Fruit fly (Drosophila melanogaster) whole organism, adult: ENCODE data around the gene CG31313.

Source experiments
- CG11617 ChIP-seq: fragments of 200-800 bp; sonication (Bioruptor generic); optimal IDR thresholded peaks from 2 replicates; lab custom pipeline; 2017; ENCODE audit warnings: mild to moderate bottlenecking, missing biosample characterization, missing genetic modification reagents, missing genetic modification characterization
- CG14711 ChIP-seq: fragments of 200-800 bp; sonication (Bioruptor generic); optimal IDR thresholded peaks from 2 replicates; lab custom pipeline; 2018; ENCODE audit warnings: missing biosample characterization, mild to moderate bottlenecking, missing genetic modification characterization, moderate library complexity
- CG1620 ChIP-seq: fragments of 200-800 bp; sonication (Bioruptor generic); optimal IDR thresholded peaks from 2 replicates; lab custom pipeline; 2016; ENCODE audit warnings: missing biosample characterization, missing genetic modification characterization
- CG33017 ChIP-seq: fragments of 200-800 bp; sonication (Bioruptor generic); optimal IDR thresholded peaks from 2 replicates; lab custom pipeline; 2018; ENCODE audit warnings: missing biosample characterization, mild to moderate bottlenecking, missing genetic modification characterization, moderate library complexity
- CG5204 ChIP-seq: fragments of 200-800 bp; sonication (Bioruptor generic); optimal IDR thresholded peaks from 2 replicates; lab custom pipeline; 2016; ENCODE audit warnings: missing biosample characterization, missing genetic modification characterization
- CG7045 ChIP-seq: fragments of 200-800 bp; sonication (Bioruptor generic); optimal IDR thresholded peaks from 2 replicates; lab custom pipeline; 2017; ENCODE audit warnings: missing biosample characterization, mild to moderate bottlenecking, missing genetic modification characterization
- CG7101 ChIP-seq: fragments of 200-800 bp; sonication (Bioruptor generic); optimal IDR thresholded peaks from 2 replicates; lab custom pipeline; 2018; ENCODE audit warnings: missing biosample characterization, mild to moderate bottlenecking, missing genetic modification characterization, moderate library complexity
- Clk ChIP-seq: fragments of 200-800 bp; sonication (Bioruptor generic); optimal IDR thresholded peaks from 2 replicates; lab custom pipeline; 2017; ENCODE audit warnings: missing biosample characterization, missing genetic modification characterization
- Crg-1 ChIP-seq: fragments of 200-800 bp; sonication (Bioruptor generic); optimal IDR thresholded peaks from 2 replicates; lab custom pipeline; 2016; ENCODE audit warnings: missing biosample characterization, missing genetic modification characterization
- Mnt ChIP-seq: fragments of 200-800 bp; sonication (Bioruptor generic); optimal IDR thresholded peaks from 2 replicates; lab custom pipeline; 2016; ENCODE audit warnings: missing biosample characterization, mild to moderate bottlenecking, missing genetic modification characterization
- bab1 ChIP-seq: fragments of 200-800 bp; sonication (Bioruptor generic); optimal IDR thresholded peaks from 3 replicates; lab custom pipeline; 2019; ENCODE audit warnings: missing biosample characterization, mild to moderate bottlenecking, missing genetic modification characterization, moderate library complexity
- cnc ChIP-seq, 2 experiments: fragments of >200 bp; optimal IDR thresholded peaks; 2 replicates each; lab custom pipeline; 2017
- ovo ChIP-seq: fragments of 200-800 bp; sonication (Bioruptor generic); optimal IDR thresholded peaks from 2 replicates; lab custom pipeline; 2016; ENCODE audit warnings: missing biosample characterization, missing genetic modification characterization
- toe ChIP-seq: fragments of 200-800 bp; sonication (Bioruptor generic); optimal IDR thresholded peaks from 2 replicates; lab custom pipeline; 2016; ENCODE audit warnings: missing biosample characterization, missing genetic modification characterization

dm6 chr3R:14557480-14558354, 9.5 kb downstream of the CG31313 start, which contains the start of gene Pde6:
- TF ChIP-seq bab1 (no peak), CG14711 (no peak), Clk (no peak), cnc (optimal IDR thresholded peaks at IDR 0.05; lab: Kevin White, UChicago) (no peak), CG11617 (GFP tag; lab: Kevin White, UChicago) (peak; percentile 63), CG5204 (GFP tag; lab: Kevin White, UChicago) (no peak), CG7101 (tag; lab: Kevin White, UChicago) (no peak), CG7045 (peak; percentile 43), CG33017 (tag; lab: Kevin White, UChicago) (peak; percentile 61), Crg-1 (GFP tag; lab: Kevin White, UChicago) (peak; percentile 33), ovo (GFP tag; lab: Kevin White, UChicago) (peak; percentile 17), Mnt (GFP tag; lab: Kevin White, UChicago) (peak; percentile 38), CG1620 (GFP tag; lab: Kevin White, UChicago) (no peak), toe (GFP tag; lab: Kevin White, UChicago) (no peak)
